Fruit fly (Drosophila melanogaster) whole organism, embryonic: ENCODE measurements around the gene CG7352.

ENCODE experiments used
- Atf-2 ChIP-seq: fragments of 200-800 bp; sonication (Bioruptor generic); optimal IDR thresholded peaks from 2 replicates; lab custom pipeline; 2016; ENCODE audit warnings: missing biosample characterization, missing genetic modification characterization
- CG10431 ChIP-seq: fragments of 200-800 bp; sonication (Bioruptor generic); optimal IDR thresholded peaks from 3 replicates; lab custom pipeline; 2018; ENCODE audit warnings: missing biosample characterization, mild to moderate bottlenecking, missing genetic modification characterization
- CG10565 ChIP-seq: fragments of 200-800 bp; sonication (Bioruptor generic); optimal IDR thresholded peaks from 3 replicates; lab custom pipeline; 2016; ENCODE audit warnings: missing biosample characterization, mild to moderate bottlenecking, missing genetic modification characterization
- CG10979 ChIP-seq: fragments of 200-800 bp; sonication (Bioruptor generic); optimal IDR thresholded peaks from 2 replicates; lab custom pipeline; 2018; ENCODE audit warnings: missing biosample characterization, mild to moderate bottlenecking, missing genetic modification characterization, moderate library complexity
- CG11504 ChIP-seq: fragments of 200-800 bp; sonication (Bioruptor generic); optimal IDR thresholded peaks from 3 replicates; lab custom pipeline; 2019; ENCODE audit warnings: missing biosample characterization, mild to moderate bottlenecking, missing genetic modification characterization, moderate library complexity
- CG13775 ChIP-seq: fragments of 200-800 bp; sonication (Bioruptor generic); optimal IDR thresholded peaks from 3 replicates; lab custom pipeline; 2017; ENCODE audit warnings: missing biosample characterization, mild to moderate bottlenecking, missing genetic modification characterization
- CG14710 ChIP-seq: fragments of 200-800 bp; sonication (Bioruptor generic); optimal IDR thresholded peaks from 3 replicates; lab custom pipeline; 2019; ENCODE audit warnings: missing biosample characterization, mild to moderate bottlenecking, missing genetic modification characterization, moderate library complexity
- CG15696 ChIP-seq: fragments of 200-800 bp; sonication (Bioruptor generic); optimal IDR thresholded peaks from 2 replicates; lab custom pipeline; 2019; ENCODE audit warnings: missing biosample characterization, mild to moderate bottlenecking, missing genetic modification characterization, moderate library complexity
- CG18262 ChIP-seq: fragments of 200-800 bp; optimal IDR thresholded peaks from 3 replicates; lab custom pipeline; 2019; ENCODE audit warnings: missing biosample characterization, mild to moderate bottlenecking, missing genetic modification characterization, moderate library complexity
- CG2712 ChIP-seq: fragments of 200-800 bp; optimal IDR thresholded peaks from 3 replicates; lab custom pipeline; 2019; ENCODE audit warnings: missing biosample characterization, mild to moderate bottlenecking, missing genetic modification characterization, moderate library complexity
- CG3726 ChIP-seq: fragments of 200-800 bp; sonication (Bioruptor generic); IDR thresholded peaks from 3 replicates; pipeline ENCODE4, ENCODE4 v1.3.6; 2022; ENCODE audit warnings: missing biosample characterization, missing genetic modification characterization
- CG4404 ChIP-seq: fragments of 200-800 bp; sonication (Bioruptor generic); IDR thresholded peaks from 2 replicates; pipeline ENCODE4 v1.3.6; 2022; ENCODE audit warnings: missing biosample characterization, missing genetic modification characterization
- CG6683 ChIP-seq: fragments of 200-800 bp; sonication (Bioruptor generic); optimal IDR thresholded peaks from 2 replicates; lab custom pipeline; 2017; ENCODE audit warnings: missing biosample characterization, mild to moderate bottlenecking, missing genetic modification characterization, missing genetic modification reagents
- CG6854 ChIP-seq: fragments of 200-800 bp; sonication (Bioruptor generic); optimal IDR thresholded peaks from 3 replicates; lab custom pipeline; 2017; ENCODE audit warnings: missing biosample characterization, mild to moderate bottlenecking, missing genetic modification characterization
- CG7271 ChIP-seq: fragments of 200-800 bp; sonication (Bioruptor generic); optimal IDR thresholded peaks from 2 replicates; lab custom pipeline; 2018; ENCODE audit warnings: missing biosample characterization, mild to moderate bottlenecking, missing genetic modification characterization, moderate library complexity
- CG7839 ChIP-seq: fragments of 200-800 bp; sonication (Bioruptor generic); optimal IDR thresholded peaks from 3 replicates; lab custom pipeline; 2018; ENCODE audit warnings: missing biosample characterization, mild to moderate bottlenecking, missing genetic modification characterization, moderate library complexity
- CG8388 ChIP-seq: fragments of 200-800 bp; sonication (Bioruptor generic); optimal IDR thresholded peaks from 2 replicates; lab custom pipeline; 2019; ENCODE audit warnings: missing biosample characterization, mild to moderate bottlenecking, missing genetic modification characterization, moderate library complexity
- CG9727 ChIP-seq: fragments of 200-800 bp; sonication (Bioruptor generic); optimal IDR thresholded peaks from 3 replicates; lab custom pipeline; 2017; ENCODE audit warnings: missing biosample characterization, mild to moderate bottlenecking, missing genetic modification characterization
- Camta ChIP-seq: fragments of 200-800 bp; sonication (Bioruptor generic); optimal IDR thresholded peaks from 2 replicates; lab custom pipeline; 2016; ENCODE audit warnings: missing biosample characterization, missing genetic modification characterization
- E2f1 ChIP-seq: fragments of 200-800 bp; sonication (Bioruptor generic); IDR thresholded peaks from 2 replicates; pipeline ENCODE4 v1.3.6; 2022; ENCODE audit warnings: missing biosample characterization, missing genetic modification characterization
- Ets65A ChIP-seq: fragments of 200-800 bp; sonication (Bioruptor generic); peaks from one replicate; lab custom pipeline; 2016; ENCODE audit warnings: missing biosample characterization, missing genetic modification characterization
- Fer1 ChIP-seq: fragments of 200-800 bp; sonication (Bioruptor generic); optimal IDR thresholded peaks from 2 replicates; lab custom pipeline; 2017; ENCODE audit warnings: missing biosample characterization, mild to moderate bottlenecking, missing genetic modification characterization
- HmgD ChIP-seq: fragments of 200-800 bp; sonication (Bioruptor generic); optimal IDR thresholded peaks from 3 replicates; lab custom pipeline; 2016; ENCODE audit warnings: missing biosample characterization, missing genetic modification characterization
- HmgZ ChIP-seq: fragments of 200-800 bp; sonication (Bioruptor generic); optimal IDR thresholded peaks from 2 replicates; lab custom pipeline; 2018; ENCODE audit warnings: missing biosample characterization, mild to moderate bottlenecking, missing genetic modification characterization
- Jarid2 ChIP-seq: fragments of 200-800 bp; sonication (Bioruptor generic); optimal IDR thresholded peaks from 3 replicates; lab custom pipeline; 2017; ENCODE audit warnings: mild to moderate bottlenecking, missing biosample characterization, missing genetic modification reagents, missing genetic modification characterization
- Kr ChIP-seq: fragments of 200-800 bp; sonication (Bioruptor generic); optimal IDR thresholded peaks from 2 replicates; lab custom pipeline; 2017; ENCODE audit warnings: missing biosample characterization, mild to moderate bottlenecking, missing genetic modification characterization
- Med ChIP-seq: fragments of 200-800 bp; sonication (Bioruptor generic); peaks from one replicate; lab custom pipeline; 2016; ENCODE audit warnings: missing biosample characterization, missing genetic modification characterization, mild to moderate bottlenecking, inconsistent platforms, moderate library complexity
- Oaz ChIP-seq: fragments of 200-800 bp; sonication (Bioruptor generic); IDR thresholded peaks from 2 replicates; pipeline ENCODE4 v1.3.6; 2022; ENCODE audit warnings: missing biosample characterization, missing genetic modification characterization
- Ravus ChIP-seq: fragments of 200-800 bp; sonication (Bioruptor generic); IDR thresholded peaks from 2 replicates; pipeline ENCODE4 v1.3.6; 2022; ENCODE audit warnings: missing biosample characterization, missing genetic modification characterization
- Ssrp ChIP-seq: fragments of 200-800 bp; sonication (Bioruptor generic); optimal IDR thresholded peaks from 2 replicates; lab custom pipeline; 2018; ENCODE audit warnings: missing biosample characterization, mild to moderate bottlenecking, missing genetic modification characterization, moderate library complexity
- YL-1 ChIP-seq: fragments of 200-800 bp; sonication (Bioruptor generic); optimal IDR thresholded peaks from 3 replicates; lab custom pipeline; 2017; ENCODE audit warnings: missing biosample characterization, mild to moderate bottlenecking, missing genetic modification characterization
- al ChIP-seq: fragments of 200-800 bp; sonication (Bioruptor generic); IDR thresholded peaks from 2 replicates; pipeline ENCODE4 v1.3.6; 2022; ENCODE audit warnings: missing biosample characterization, missing genetic modification characterization
- crp ChIP-seq, 2 experiments: fragments of 200-800 bp; sonication (Bioruptor generic); optimal IDR thresholded peaks; 2 replicates in 1 of 2; 3 replicates in 1 of 2; lab custom pipeline; 2017; ENCODE audit warnings: missing biosample characterization in 2 of 2, missing genetic modification characterization in 2 of 2, mild to moderate bottlenecking in 1 of 2, moderate library complexity in 1 of 2
- danr ChIP-seq: fragments of 200-800 bp; sonication (Bioruptor generic); IDR thresholded peaks from 2 replicates; pipeline ENCODE4 v1.3.6; 2022; ENCODE audit warnings: missing biosample characterization, missing genetic modification characterization
- dati ChIP-seq: fragments of 200-800 bp; sonication (Bioruptor generic); IDR thresholded peaks from 2 replicates; pipeline ENCODE4 v1.3.6; 2022; ENCODE audit warnings: missing biosample characterization, missing genetic modification characterization
- dmrt11E ChIP-seq: fragments of 200-800 bp; sonication (Bioruptor generic); optimal IDR thresholded peaks from 3 replicates; lab custom pipeline; 2018; ENCODE audit warnings: missing biosample characterization, mild to moderate bottlenecking, missing genetic modification characterization, moderate library complexity
- fd96Cb ChIP-seq: fragments of 200-800 bp; sonication (Bioruptor generic); optimal IDR thresholded peaks from 2 replicates; lab custom pipeline; 2018; ENCODE audit warnings: missing biosample characterization, mild to moderate bottlenecking, missing genetic modification characterization, moderate library complexity
- gce ChIP-seq: fragments of 200-800 bp; sonication (Bioruptor generic); IDR thresholded peaks from 3 replicates; pipeline ENCODE4 v1.3.6; 2022; ENCODE audit warnings: missing biosample characterization, missing genetic modification characterization
- gfzf ChIP-seq: fragments of 200-800 bp; sonication (Bioruptor generic); optimal IDR thresholded peaks from 2 replicates; lab custom pipeline; 2016; ENCODE audit warnings: missing biosample characterization, mild to moderate bottlenecking, missing genetic modification characterization, moderate library complexity
- grau ChIP-seq: fragments of 200-800 bp; optimal IDR thresholded peaks from 3 replicates; lab custom pipeline; 2019; ENCODE audit warnings: missing biosample characterization, mild to moderate bottlenecking, missing genetic modification characterization, moderate library complexity
- hbn ChIP-seq: fragments of 200-800 bp; sonication (Bioruptor generic); IDR thresholded peaks from 2 replicates; pipeline ENCODE4 v1.3.6; 2022; ENCODE audit warnings: missing biosample characterization, missing genetic modification characterization; ENCODE audit not compliant: partially characterized antibody
- lmd ChIP-seq: fragments of 200-800 bp; sonication (Bioruptor generic); IDR thresholded peaks from 2 replicates; pipeline ENCODE4 v1.3.6; 2022; ENCODE audit warnings: missing biosample characterization, missing genetic modification characterization
- lola ChIP-seq, 3 experiments: fragments of >200 bp in 2 of 3; fragments of 200-800 bp in 1 of 3; sonication (Bioruptor generic) in 1 of 3; optimal IDR thresholded peaks; 2 replicates each; lab custom pipeline; 2017 to 2019; ENCODE audit warnings: missing biosample characterization in 3 of 3, missing genetic modification characterization in 3 of 3, mild to moderate bottlenecking in 1 of 3, moderate library complexity in 1 of 3
- nmo ChIP-seq: fragments of 200-800 bp; sonication (Bioruptor generic); optimal IDR thresholded peaks from 2 replicates; lab custom pipeline; 2018; ENCODE audit warnings: missing biosample characterization, mild to moderate bottlenecking, missing genetic modification characterization, moderate library complexity
- phol ChIP-seq: fragments of 200-800 bp; sonication (Bioruptor generic); optimal IDR thresholded peaks from 3 replicates; lab custom pipeline; 2018; ENCODE audit warnings: missing biosample characterization, mild to moderate bottlenecking, missing genetic modification characterization, moderate library complexity
- row ChIP-seq: fragments of 200-800 bp; sonication (Bioruptor generic); IDR thresholded peaks from 3 replicates; pipeline ENCODE4 v1.3.6; 2022; ENCODE audit warnings: missing biosample characterization, missing genetic modification characterization
- sens ChIP-seq: fragments of 200-800 bp; sonication (Bioruptor generic); peaks from one replicate; lab custom pipeline; 2016; ENCODE audit warnings: missing biosample characterization, missing genetic modification characterization
- sna ChIP-seq: fragments of 200-800 bp; sonication (Bioruptor generic); IDR thresholded peaks from 2 replicates; pipeline ENCODE4 v1.3.6; 2022; ENCODE audit warnings: missing biosample characterization, missing genetic modification characterization; ENCODE audit not compliant: partially characterized antibody
- vfl ChIP-seq: fragments of 200-800 bp; sonication (Bioruptor generic); optimal IDR thresholded peaks from 2 replicates; lab custom pipeline; 2016; ENCODE audit warnings: missing biosample characterization, missing genetic modification characterization
- yki ChIP-seq: fragments of >200 bp; optimal IDR thresholded peaks from 3 replicates; lab custom pipeline; 2018

CG7352 gene

DNA sequence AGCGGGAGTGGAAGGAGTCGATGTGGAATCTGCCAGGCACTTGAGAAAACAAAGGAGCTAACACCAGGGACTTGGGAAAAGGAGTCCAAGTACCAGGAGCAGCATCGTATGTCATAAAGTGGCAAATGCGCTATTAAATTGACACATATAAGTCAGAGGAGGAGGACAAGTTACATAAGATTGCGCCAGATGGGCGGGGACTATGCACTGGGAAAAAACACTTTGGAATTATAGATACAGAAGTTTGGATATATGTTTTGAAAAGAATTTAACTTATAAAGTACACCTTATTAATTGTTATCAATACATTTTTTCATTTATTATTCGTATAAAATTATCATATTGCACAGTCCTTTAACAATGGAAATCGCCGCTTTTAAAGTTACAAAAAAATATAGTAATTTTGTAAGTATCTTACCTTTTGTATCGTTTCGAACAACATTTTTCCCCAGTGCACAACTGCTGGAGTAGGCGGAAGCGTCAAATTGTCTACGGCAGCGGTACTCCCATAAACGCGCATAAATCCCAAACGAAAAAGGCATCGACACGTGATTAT lies 11.3 kb upstream of the CG7352 start (continued):
- TF ChIP-seq CG3726 (GFP tag; lab: Robert Waterston, UW) (no peak), CG10565 (GFP tag; lab: Kevin White, UChicago) (no peak), CG7839 (tag; lab: Kevin White, UChicago) (peak; percentile 13), sens (GFP tag; lab: Kevin White, UChicago) (peak; percentile 79), CG6854 (GFP tag; lab: Kevin White, UChicago) (no peak), vfl (GFP tag; lab: Kevin White, UChicago) (no peak), dmrt11E (tag; lab: Kevin White, UChicago) (peak; percentile 65), row (GFP tag; lab: Robert Waterston, UW) (peak; percentile 30; the same call in 1 of the 3 replicates), CG4404 (peak; percentile 39), lmd (GFP tag; lab: Robert Waterston, UW) (no peak), Med (GFP tag; lab: Kevin White, UChicago) (no peak), dati (GFP tag; lab: Robert Waterston, UW) (no peak), HmgZ (tag; lab: Kevin White, UChicago) (no peak), Fer1 (GFP tag; lab: Kevin White, UChicago) (no peak), al (GFP tag; lab: Robert Waterston, UW) (no peak), Jarid2 (no peak), gfzf (GFP tag; lab: Kevin White, UChicago) (no peak), CG13775 (GFP tag; lab: Kevin White, UChicago) (peak; percentile 13), YL-1 (GFP tag; lab: Kevin White, UChicago) (no peak), Ssrp (tag; lab: Kevin White, UChicago) (peak; percentile 30), CG9727 (GFP tag; lab: Kevin White, UChicago) (peak; percentile 62), fd96Cb (tag; lab: Kevin White, UChicago) (peak; percentile 2), yki (lab: Kevin White, UChicago) (no peak), danr (GFP tag; lab: Robert Waterston, UW) (no peak), CG6683 (GFP tag; lab: Kevin White, UChicago) (no peak), CG15696 (tag; lab: Kevin White, UChicago) (peak; percentile 84), Camta (GFP tag; lab: Kevin White, UChicago) (no peak), Kr (GFP tag; lab: Kevin White, UChicago) (peak; percentile 39), CG14710 (tag; lab: Kevin White, UChicago) (peak; percentile 38), Oaz (GFP tag; lab: Robert Waterston, UW) (no peak), HmgD (GFP tag; lab: Kevin White, UChicago) (no peak), Atf-2 (GFP tag; lab: Kevin White, UChicago) (no peak), CG18262 (tag; lab: Kevin White, UChicago) (peak; percentile 51), CG10979 (tag; lab: Kevin White, UChicago) (peak; percentile 44), CG10431 (GFP tag; lab: Kevin White, UChicago) (no peak), CG11504 (tag; lab: Kevin White, UChicago) (no peak), hbn (GFP tag; lab: Robert Waterston, UW) (no peak), Ravus (GFP tag; lab: Robert Waterston, UW) (no peak), lola (GFP tag; optimal IDR thresholded peaks at IDR 0.05; lab: Kevin White, UChicago) (peak in 1 of 3 experiments; percentile 61), grau (tag; lab: Kevin White, UChicago) (peak; percentile 34), nmo (GFP tag; lab: Kevin White, UChicago) (peak; percentile 41), crp (GFP tag; optimal IDR thresholded peaks at IDR 0.05; lab: Kevin White, UChicago) (no peak), CG8388 (peak; percentile 6), sna (no peak), gce (GFP tag; lab: Robert Waterston, UW) (no peak), E2f1 (GFP tag; lab: Robert Waterston, UW) (no peak), Ets65A (GFP tag; lab: Kevin White, UChicago) (peak; percentile 9), CG2712 (peak; percentile 55), CG7271 (tag; lab: Kevin White, UChicago) (no peak), phol (tag; lab: Kevin White, UChicago) (peak; percentile 36)
